Worm (Caenorhabditis elegans) whole organism, L4 larva: ENCODE measurements around the gene F13A2.10.
"Not testable (repeated sequence)": the region's sequence is repeated elsewhere in the genome, so short reads cannot be mapped to it uniquely, and the experiment has no call there.

Experiments
- D1046.2 ChIP-seq: fragments of 200-800 bp; sonication (Bioruptor generic); IDR thresholded peaks from 2 replicates; pipeline ENCODE4 v1.3.6; 2022; ENCODE audit warnings: missing genetic modification characterization, missing compliant biosample characterization
- F44E2.7 ChIP-seq: fragments of 200-800 bp; sonication (Bioruptor generic); IDR thresholded peaks from 2 replicates; pipeline ENCODE4 v2.1.2; 2022; ENCODE audit warnings: missing genetic modification characterization, missing compliant biosample characterization
- F49E8.2 ChIP-seq: sonication (generic microtip); optimal IDR thresholded peaks from 2 replicates; lab custom pipeline; 2016; ENCODE audit warnings: missing compliant biosample characterization, mild to moderate bottlenecking, missing genetic modification characterization, borderline replicate concordance
- R02D3.7 ChIP-seq: fragments of 150-350 bp; sonication (generic microtip); optimal IDR thresholded peaks from 3 replicates; lab custom pipeline; 2014; ENCODE audit warnings: missing biosample characterization, missing genetic modification characterization
- Y48G9A.11 ChIP-seq: fragments of 200-800 bp; sonication (Bioruptor generic); IDR thresholded peaks from 2 replicates; pipeline ENCODE4 v1.3.6; 2022; ENCODE audit warnings: missing genetic modification reagents, missing genetic modification characterization, missing compliant biosample characterization
- Y5F2A.4 ChIP-seq: fragments of 200-800 bp; sonication (Bioruptor generic); optimal IDR thresholded peaks from 2 replicates; lab custom pipeline; 2018; ENCODE audit warnings: mild to moderate bottlenecking, missing genetic modification characterization, missing compliant biosample characterization
- aha-1 ChIP-seq: fragments of 150-350 bp; peaks from one replicate; lab custom pipeline; 2014; ENCODE audit warnings: missing biosample characterization, missing genetic modification characterization
- ama-1 ChIP-seq: fragments of 150-350 bp; optimal IDR thresholded peaks from 2 replicates; lab custom pipeline; 2014; ENCODE audit warnings: inconsistent platforms, mixed read lengths
- ceh-62 ChIP-seq: sonication (generic microtip); optimal IDR thresholded peaks from 2 replicates; lab custom pipeline; 2017; ENCODE audit warnings: missing biosample characterization, missing genetic modification characterization
- daf-16 ChIP-seq, 3 experiments: sonication (generic microtip); optimal IDR thresholded peaks; 2 replicates each; lab custom pipeline; 2016 to 2017; ENCODE audit warnings: missing genetic modification characterization in 3 of 3, missing genetic modification reagents in 3 of 3, mild to moderate bottlenecking in 2 of 3, missing compliant biosample characterization in 2 of 3, missing biosample characterization in 1 of 3, moderate library complexity in 1 of 3
- daf-19 ChIP-seq: fragments of 200-800 bp; sonication (Bioruptor generic); conservative IDR thresholded peaks from 2 replicates; pipeline ENCODE4 v1.3.6; 2022; ENCODE audit warnings: missing genetic modification characterization, missing compliant biosample characterization
- dpl-1 ChIP-seq: fragments of 150-350 bp; optimal IDR thresholded peaks from 2 replicates; lab custom pipeline; 2014; ENCODE audit warnings: missing biosample characterization, missing genetic modification reagents, missing genetic modification characterization
- egl-27 ChIP-seq: sonication (generic microtip); optimal IDR thresholded peaks from 3 replicates; lab custom pipeline; 2017; ENCODE audit warnings: missing biosample characterization, missing genetic modification reagents, missing genetic modification characterization
- egl-43 ChIP-seq: fragments of 200-800 bp; sonication (Bioruptor generic); IDR thresholded peaks from 2 replicates; pipeline ENCODE4 v1.3.6; 2022; ENCODE audit warnings: missing genetic modification reagents, missing genetic modification characterization, missing compliant biosample characterization
- fkh-10 ChIP-seq: fragments of 150-350 bp; optimal IDR thresholded peaks from 2 replicates; lab custom pipeline; 2014; ENCODE audit warnings: missing biosample characterization, missing genetic modification reagents, missing genetic modification characterization
- hlh-11 ChIP-seq: fragments of 200-800 bp; sonication (Bioruptor generic); optimal IDR thresholded peaks from 2 replicates; lab custom pipeline; 2018; ENCODE audit warnings: mild to moderate bottlenecking, missing genetic modification characterization, missing compliant biosample characterization
- hlh-30 ChIP-seq: sonication (generic microtip); optimal IDR thresholded peaks from 2 replicates; lab custom pipeline; 2017; ENCODE audit warnings: antibody characterized with exemption, mild to moderate bottlenecking, missing genetic modification characterization, missing compliant biosample characterization; ENCODE audit not compliant: insufficient read depth
- lim-7 ChIP-seq: fragments of 200-800 bp; sonication (Bioruptor generic); IDR thresholded peaks from 2 replicates; pipeline ENCODE4 v1.3.6; 2022; ENCODE audit warnings: missing genetic modification characterization, missing compliant biosample characterization
- lin-13 ChIP-seq: fragments of 150-350 bp; optimal IDR thresholded peaks from 2 replicates; lab custom pipeline; 2014; ENCODE audit warnings: missing biosample characterization, missing genetic modification reagents, missing genetic modification characterization
- lin-15B ChIP-seq: fragments of 150-350 bp; sonication (generic microtip); optimal IDR thresholded peaks from 3 replicates; lab custom pipeline; 2014; ENCODE audit warnings: missing biosample characterization, missing genetic modification characterization
- lin-29 ChIP-seq: fragments of 200-800 bp; sonication (Bioruptor generic); IDR thresholded peaks from 2 replicates; pipeline ENCODE4 v1.3.6; 2022; ENCODE audit warnings: missing genetic modification reagents, missing genetic modification characterization, missing compliant biosample characterization
- lin-38 ChIP-seq: fragments of 200-800 bp; sonication (Bioruptor generic); IDR thresholded peaks from 2 replicates; pipeline ENCODE4 v1.3.6; 2022; ENCODE audit warnings: missing genetic modification reagents, missing genetic modification characterization, missing compliant biosample characterization
- nhr-76 ChIP-seq: fragments of 150-350 bp; optimal IDR thresholded peaks from 2 replicates; lab custom pipeline; 2014; ENCODE audit warnings: missing biosample characterization, missing genetic modification characterization
- pha-4 ChIP-seq, 2 experiments: fragments of 150-350 bp in 1 of 2; fragments of 200-800 bp in 1 of 2; sonication (Bioruptor generic) in 1 of 2; IDR thresholded peaks in 1 of 2; optimal IDR thresholded peaks in 1 of 2; 2 replicates each; pipeline versions ENCODE4 v1.3.6 to Lab custom; 2014 to 2022; ENCODE audit warnings: missing genetic modification characterization in 2 of 2, missing genetic modification reagents in 2 of 2, missing biosample characterization in 1 of 2, missing compliant biosample characterization in 1 of 2
- tag-97 ChIP-seq: fragments of 200-800 bp; sonication (Bioruptor generic); IDR thresholded peaks from 2 replicates; pipeline ENCODE4 v1.3.6; 2022; ENCODE audit warnings: missing genetic modification characterization, missing compliant biosample characterization
- vab-7 ChIP-seq: fragments of 200-800 bp; sonication (Bioruptor generic); IDR thresholded peaks from 2 replicates; pipeline ENCODE4 v1.3.6; 2022; ENCODE audit warnings: missing genetic modification reagents, missing genetic modification characterization, missing compliant biosample characterization
- zfp-2 ChIP-seq: sonication (generic microtip); optimal IDR thresholded peaks from 2 replicates; lab custom pipeline; 2016; ENCODE audit warnings: mild to moderate bottlenecking, missing genetic modification characterization, missing compliant biosample characterization
- zfp-3 ChIP-seq: fragments of 200-800 bp; sonication (Bioruptor generic); conservative IDR thresholded peaks from 2 replicates; pipeline ENCODE4 v1.3.6; 2022; ENCODE audit warnings: missing genetic modification reagents, missing genetic modification characterization, missing compliant biosample characterization

F13A2.10 gene

DNA sequence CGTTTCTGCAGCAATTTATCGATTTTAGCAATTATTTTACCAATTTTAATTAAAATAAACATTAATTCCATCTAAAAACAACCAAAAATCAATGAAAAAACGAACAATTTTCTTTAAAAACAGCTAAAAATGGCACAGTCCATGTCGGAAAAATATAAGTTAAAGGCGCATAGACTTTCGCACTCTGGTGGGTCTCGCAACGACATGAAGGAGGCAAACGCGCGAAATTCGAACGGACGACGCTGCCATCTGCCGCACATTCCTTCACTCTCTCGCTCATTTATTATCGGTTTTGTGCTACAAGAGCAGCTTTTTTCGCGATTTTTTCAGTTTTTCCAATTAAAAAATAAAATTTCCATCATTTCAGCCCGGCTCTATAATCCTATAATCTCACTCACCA, 39.3 kb downstream of the F13A2.10 start, which contains the start of gene mcm-7 (continued):
- no peak for TF ChIP-seq nhr-76 (tag; lab: Kevin White, UChicago)
- no peak for TF ChIP-seq Y5F2A.4
- TF ChIP-seq vab-7 (GFP tag; lab: Robert Waterston, UW), result no peak

DNA sequence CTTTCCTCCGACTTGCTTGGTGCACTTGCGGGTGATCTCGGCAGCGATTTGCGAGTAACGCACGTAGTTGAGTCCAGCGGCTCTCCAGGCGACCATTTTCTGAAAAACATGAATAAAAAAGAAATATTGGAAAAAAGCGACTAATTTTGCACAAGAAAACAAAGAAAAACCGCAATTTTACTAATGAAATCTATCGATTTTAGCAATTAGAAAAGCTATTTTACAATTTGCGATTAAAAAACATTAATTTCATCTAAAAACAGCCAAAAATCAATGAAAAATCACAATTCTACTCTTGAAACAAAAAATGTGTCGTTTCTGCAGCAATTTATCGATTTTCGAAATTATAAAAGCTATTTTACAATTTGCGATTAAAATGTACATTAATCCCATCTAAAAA, 39.7 kb downstream of the F13A2.10 start, which contains the start of gene hpo-18:
TSS of gene hpo-18 (minus strand) at position 101 of the 400 bp plus-strand sequence.
- TF ChIP-seq aha-1 (tag; lab: Kevin White, UChicago) (peak; percentile 67), Y48G9A.11 (no peak)

DNA sequence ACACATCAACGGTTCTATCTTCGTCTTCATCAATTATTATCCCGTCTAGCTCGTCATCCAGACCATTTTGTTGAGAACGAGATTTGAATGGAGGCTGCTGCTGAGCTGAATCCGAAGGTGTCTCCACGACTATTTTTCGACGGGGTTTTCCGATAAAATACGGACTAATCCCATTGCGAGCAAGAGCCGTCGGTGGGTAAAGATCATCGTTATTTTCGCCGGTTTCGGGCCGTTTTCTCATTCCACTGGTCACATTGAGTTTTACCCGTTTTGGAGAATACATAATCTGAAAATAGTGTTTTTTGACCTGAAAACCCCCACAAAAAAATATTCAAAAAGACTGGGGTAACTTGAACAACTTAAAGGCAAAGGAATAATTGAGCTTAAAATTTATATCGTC, 40.4 kb downstream of the F13A2.10 start, which contains the start of gene figl-1:
TSS of gene figl-1 (minus strand) at position 286 of the 400 bp plus-strand sequence.
- TF ChIP-seq tag-97 (GFP tag; lab: Robert Waterston, UW), result no peak
- no peak for TF ChIP-seq lin-13 (GFP tag; lab: Kevin White, UChicago)
- no peak for TF ChIP-seq daf-19 (GFP tag; lab: Robert Waterston, UW)
- peak; percentile 74 for TF ChIP-seq ama-1
- no peak for TF ChIP-seq R02D3.7 (tag; lab: Kevin White, UChicago)
- no peak for TF ChIP-seq F44E2.7
- TF ChIP-seq lim-7, result 0 out of 2 replicates have a peak, but pooled peaks have one; percentile 19
- TF ChIP-seq egl-43 (GFP tag; lab: Robert Waterston, UW), result 0 out of 2 replicates have a peak, but pooled peaks have one; percentile 37
- TF ChIP-seq lin-38 (GFP tag; lab: Robert Waterston, UW), result peak; percentile 44
- TF ChIP-seq egl-27 (tag; lab: Kevin White, UChicago), result no peak
- 0 out of 2 replicates have a peak, but pooled peaks have one; percentile 16 for TF ChIP-seq pha-4 (GFP tag; IDR thresholded peaks at IDR 0.05; lab: Robert Waterston, UW)
- TF ChIP-seq pha-4 (tag; optimal IDR thresholded peaks at IDR 0.05; lab: Kevin White, UChicago), result no peak
- TF ChIP-seq zfp-2 (tag; lab: Kevin White, UChicago), result no peak
- TF ChIP-seq fkh-10 (GFP tag; lab: Kevin White, UChicago), result no peak
- TF ChIP-seq zfp-3 (GFP tag; lab: Robert Waterston, UW), result 0 out of 2 replicates have a peak, but pooled peaks have one; percentile 29
- TF ChIP-seq, all 104 proteins: peak for 6

DNA sequence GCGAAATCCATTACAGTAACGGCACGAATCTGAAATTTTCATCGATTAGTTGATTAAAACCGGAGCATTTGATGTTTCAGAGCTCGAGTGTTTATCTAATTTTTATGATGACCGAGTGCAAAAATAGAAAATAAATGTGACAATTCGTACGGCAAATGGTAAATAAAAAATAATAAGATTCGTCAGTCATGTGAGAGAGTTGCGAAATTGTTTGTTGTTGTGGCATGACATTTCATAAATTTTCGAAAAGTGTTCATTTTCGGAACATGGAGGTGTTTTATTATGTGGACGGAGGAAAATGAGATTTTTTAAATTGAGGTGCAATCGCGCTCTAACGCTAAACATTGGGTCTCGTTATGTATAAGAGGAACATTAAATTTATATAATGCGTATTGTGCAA, 44.3 kb downstream of the F13A2.10 start:
- peak; percentile 14 for TF ChIP-seq hlh-30 (tag; lab: Kevin White, UChicago)
- TF ChIP-seq F49E8.2 (tag; lab: Kevin White, UChicago), result no peak
- TF ChIP-seq daf-19 (GFP tag; lab: Robert Waterston, UW), result no peak
- no peak for TF ChIP-seq daf-16 (GFP tag; optimal IDR thresholded peaks at IDR 0.05; lab: Kevin White, UChicago)
- TF ChIP-seq daf-16 (tag; optimal IDR thresholded peaks at IDR 0.05; lab: Kevin White, UChicago), result peak; percentile 34
- peak; percentile 42; the same call in 1 of the 2 replicates for TF ChIP-seq lin-38 (GFP tag; lab: Robert Waterston, UW)

DNA sequence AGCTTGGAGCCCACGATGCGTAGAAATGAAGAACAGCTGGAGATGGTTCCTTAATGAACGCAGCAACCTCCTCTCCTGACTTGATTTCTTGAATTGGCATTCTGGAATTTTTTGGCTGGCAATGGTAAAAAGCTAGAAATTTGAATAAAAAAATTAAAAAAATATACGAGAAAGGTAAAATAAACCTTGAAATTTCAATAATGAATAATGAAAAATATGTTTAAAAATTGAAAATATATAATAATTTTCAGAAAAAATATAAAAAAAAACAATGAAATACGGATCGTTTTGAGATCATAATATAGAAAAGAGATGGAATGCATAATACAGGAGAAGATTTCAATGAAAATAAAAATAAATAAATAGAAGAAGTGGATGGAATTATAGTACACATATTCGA, 44.9 kb downstream of the F13A2.10 start, which contains the start of gene glrx-3:
TSS of gene glrx-3 (minus strand) at position 101 of the 400 bp plus-strand sequence.
- TF ChIP-seq lin-29 (no peak), lin-38 (GFP tag; lab: Robert Waterston, UW) (peak; percentile 37; the same call in 1 of the 2 replicates)

DNA sequence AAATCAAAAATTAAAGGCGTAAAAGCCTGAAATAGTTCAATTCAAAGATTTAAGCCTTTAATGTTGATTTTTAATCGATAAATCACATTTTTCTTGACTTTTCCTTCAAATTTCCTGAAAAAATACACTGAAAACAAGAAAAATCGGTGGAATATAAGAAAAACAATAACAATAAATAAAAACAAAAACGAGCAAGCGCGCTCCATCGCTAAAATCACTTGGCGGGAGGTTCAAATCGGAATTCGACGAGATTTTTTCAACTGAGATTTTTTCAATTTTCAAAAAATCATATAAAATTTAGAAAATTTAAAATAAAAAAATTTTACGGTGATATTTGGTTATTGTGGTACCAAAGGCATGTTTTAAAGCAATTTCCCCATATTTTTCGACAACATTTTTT, 46.6 kb downstream of the F13A2.10 start:
- peak; percentile 43 for TF ChIP-seq lin-38 (GFP tag; lab: Robert Waterston, UW)
- TF ChIP-seq ceh-62 (tag; lab: Kevin White, UChicago), result no peak
- peak; percentile 50 for TF ChIP-seq dpl-1 (GFP tag; lab: Kevin White, UChicago)
- TF ChIP-seq pha-4 (GFP tag; IDR thresholded peaks at IDR 0.05; lab: Robert Waterston, UW), result no peak
- no peak for TF ChIP-seq pha-4 (tag; optimal IDR thresholded peaks at IDR 0.05; lab: Kevin White, UChicago)

DNA sequence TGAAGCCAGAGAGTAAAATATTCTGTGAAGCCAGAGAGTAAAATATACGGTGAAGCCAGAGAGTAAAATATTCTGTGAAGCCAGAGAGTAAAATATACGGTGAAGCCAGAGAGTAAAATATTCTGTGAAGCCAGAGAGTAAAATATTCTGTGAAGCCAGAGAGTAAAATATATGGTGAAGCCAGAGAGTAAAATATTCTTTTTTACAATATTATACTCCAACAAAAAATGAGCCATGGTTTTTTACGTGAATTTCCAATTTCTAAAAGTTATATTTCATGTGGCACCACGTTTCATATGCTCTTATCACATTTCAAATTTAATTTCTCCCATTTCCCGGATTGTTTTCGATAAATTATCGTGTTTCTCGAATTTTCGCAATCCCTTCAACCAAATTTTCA, 49.6 kb downstream of the F13A2.10 start, which contains the start of gene irld-1:
TSS of gene irld-1 (plus strand) at position 301 of the 400 bp plus-strand sequence.
- not testable (repeated sequence) for TF ChIP-seq lin-15B (tag; lab: Kevin White, UChicago); D1046.2 (GFP tag; lab: Robert Waterston, UW); hlh-11 (tag; lab: Kevin White, UChicago)
